Worm (Caenorhabditis elegans): ENCODE results near the gene C08D8.1.

C08D8.1 gene

DNA sequence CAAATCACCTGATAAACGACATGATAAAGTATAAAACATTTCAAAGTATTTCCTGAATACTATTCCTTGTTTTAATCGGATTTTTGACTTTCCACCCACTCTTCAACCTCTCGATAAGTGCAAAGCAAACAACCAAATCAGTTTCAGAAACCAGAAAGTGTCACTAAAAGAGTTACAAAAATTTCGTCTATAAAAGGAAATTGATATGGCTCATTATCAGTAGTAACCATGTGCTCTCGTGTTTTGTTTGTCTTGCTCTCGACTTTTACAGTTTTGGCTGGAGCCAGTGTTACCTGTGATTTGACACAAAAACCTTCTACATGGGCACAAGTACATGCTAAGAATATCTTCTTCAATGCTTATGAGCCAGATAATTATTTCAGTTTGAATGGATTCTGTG, 38.2 kb downstream of the C08D8.1 start, which contains the start of gene F52E1.14:
F52E1.14 (plus strand) TSS at position 207 of the 400 bp plus-strand sequence.
- peak; percentile 29 for TF ChIP-seq elt-2 (tag; optimal IDR thresholded peaks at IDR 0.05)
- no peak for TF ChIP-seq C08G9.2 (tag; optimal IDR thresholded peaks at IDR 0.05)

DNA sequence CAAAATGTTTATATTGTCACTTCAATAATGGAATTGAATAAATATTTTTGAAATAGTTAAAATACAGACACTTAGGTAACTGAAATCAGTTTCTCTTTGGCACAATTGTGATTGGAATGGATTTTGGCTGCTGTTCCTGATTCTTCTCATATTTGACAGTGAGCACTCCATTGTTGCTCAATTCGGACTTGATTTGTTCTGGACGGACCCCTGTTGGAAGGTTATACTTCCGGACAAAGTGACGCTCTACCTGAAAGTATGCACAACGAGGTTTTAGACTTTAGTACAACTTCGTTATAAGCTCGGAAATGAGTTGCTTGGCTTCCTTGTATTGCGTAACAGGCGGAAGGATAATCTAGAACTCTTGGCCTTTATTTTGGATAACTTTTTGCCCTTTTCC, 39.2 kb downstream of the C08D8.1 start:
- TF ChIP-seq pha-2 (tag; optimal IDR thresholded peaks at IDR 0.05), result no peak
- TF ChIP-seq lin-11 (tag; optimal IDR thresholded peaks at IDR 0.05), result no peak
- no peak for TF ChIP-seq che-1 (tag; optimal IDR thresholded peaks at IDR 0.05)
- TF ChIP-seq ceh-9 (tag; optimal IDR thresholded peaks at IDR 0.05), result no peak
- no peak for TF ChIP-seq ceh-22 (tag; optimal IDR thresholded peaks at IDR 0.05)
- TF ChIP-seq elt-4 (tag; optimal IDR thresholded peaks at IDR 0.05), result no peak
- no peak for TF ChIP-seq ztf-16 (tag; optimal IDR thresholded peaks at IDR 0.05)
- TF ChIP-seq sox-4 (tag; optimal IDR thresholded peaks at IDR 0.05), result no peak
- no peak for TF ChIP-seq syd-9 (tag; optimal IDR thresholded peaks at IDR 0.05)
- TF ChIP-seq odd-2 (tag; optimal IDR thresholded peaks at IDR 0.05), result no peak
- TF ChIP-seq pag-3 (tag; optimal IDR thresholded peaks at IDR 0.05; ENCODE audit: borderline replicate concordance), result no peak
- no peak for TF ChIP-seq ceh-48 (tag; optimal IDR thresholded peaks at IDR 0.05)
- no peak for TF ChIP-seq hlh-6 (tag; optimal IDR thresholded peaks at IDR 0.05)
- TF ChIP-seq unc-55 (GFP tag; optimal IDR thresholded peaks at IDR 0.05), result no peak
- no peak for TF ChIP-seq dmd-4 (tag; optimal IDR thresholded peaks at IDR 0.05; ENCODE audit: borderline replicate concordance)
- no peak for TF ChIP-seq ceh-34 (tag; optimal IDR thresholded peaks at IDR 0.05)
- TF ChIP-seq ceh-19 (GFP tag; optimal IDR thresholded peaks at IDR 0.05), result no peak

DNA sequence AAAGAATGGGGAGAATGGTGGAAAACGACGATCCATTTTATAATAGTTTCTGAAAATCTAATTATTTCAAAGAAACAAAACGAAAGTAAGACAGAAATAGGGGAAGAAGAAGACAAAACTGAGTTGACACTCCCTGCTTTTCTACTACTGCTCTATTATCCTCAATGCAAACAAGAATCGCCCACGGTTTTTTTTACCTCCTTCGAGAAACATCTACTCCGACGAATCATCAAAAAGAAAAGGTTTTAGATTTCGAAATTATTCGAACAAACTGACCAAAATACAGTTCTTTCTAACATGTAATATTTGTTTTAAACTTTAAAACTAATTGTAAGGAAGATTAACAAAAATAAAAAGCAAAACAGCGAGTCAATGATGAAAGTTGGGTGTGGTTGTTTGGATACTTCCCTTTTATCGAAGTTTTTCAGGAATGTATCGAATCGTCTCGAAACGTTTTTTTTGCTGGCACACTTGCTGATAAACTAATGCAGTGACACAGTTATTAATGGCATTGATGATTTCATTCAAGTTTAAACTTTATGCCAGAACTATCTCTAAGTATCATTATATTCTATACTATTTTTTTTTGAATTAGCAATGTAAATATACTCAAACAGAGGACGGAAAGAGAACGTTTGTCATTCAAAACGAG, 40.4 kb downstream of the C08D8.1 start, which contains the start of gene hsp-17:
hsp-17 (minus strand) TSS at position 51 of the 652 bp plus-strand sequence.
- TF ChIP-seq ttx-3 (tag; optimal IDR thresholded peaks at IDR 0.05) (no peak), pag-3 (tag; optimal IDR thresholded peaks at IDR 0.05; ENCODE audit: borderline replicate concordance) (no peak)

DNA sequence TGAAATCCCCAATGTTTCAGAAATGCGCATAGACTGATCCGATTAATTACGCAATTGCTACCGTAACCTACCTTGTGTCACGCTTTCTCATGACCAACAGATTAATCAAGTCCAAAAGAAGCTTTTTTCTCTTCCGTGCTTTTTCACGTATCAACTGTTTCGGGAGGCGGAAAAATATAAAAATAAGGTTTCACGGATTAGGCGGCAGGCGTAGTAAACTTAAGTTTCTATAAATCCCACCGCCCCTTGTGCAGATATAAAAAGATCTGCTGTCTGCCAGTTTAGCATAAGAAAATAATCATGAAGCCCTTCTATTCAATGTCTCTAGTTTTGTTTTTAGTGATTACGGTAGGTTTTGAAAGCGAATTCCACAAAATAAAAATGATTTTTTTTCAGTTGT, 41.5 kb downstream of the C08D8.1 start, which contains the start of gene gcy-7:
gcy-7 (plus strand) TSS at position 301 of the 400 bp plus-strand sequence.
- TF ChIP-seq ets-4 (tag; optimal IDR thresholded peaks at IDR 0.05), result no peak

DNA sequence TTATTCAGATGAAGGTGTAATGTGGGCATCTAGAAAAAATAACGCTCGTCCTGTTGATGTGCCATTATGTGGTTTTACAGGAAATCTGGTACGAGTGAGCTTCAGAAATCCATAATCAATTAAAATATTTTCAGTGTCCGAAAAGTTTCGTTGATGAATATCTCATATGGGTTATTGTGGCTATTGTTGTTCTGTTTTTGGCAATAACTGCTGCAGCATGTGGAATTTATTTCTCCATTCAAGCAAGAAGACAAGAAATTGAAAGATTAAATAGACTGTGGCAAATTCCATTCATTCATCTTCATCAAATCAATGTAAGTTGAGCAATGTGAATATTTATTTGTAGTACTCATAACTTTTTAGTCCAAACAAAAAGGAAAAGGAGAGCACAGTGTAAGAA, 43.7 kb downstream of the C08D8.1 start:
- no peak for TF ChIP-seq ttx-3 (tag; optimal IDR thresholded peaks at IDR 0.05)

DNA sequence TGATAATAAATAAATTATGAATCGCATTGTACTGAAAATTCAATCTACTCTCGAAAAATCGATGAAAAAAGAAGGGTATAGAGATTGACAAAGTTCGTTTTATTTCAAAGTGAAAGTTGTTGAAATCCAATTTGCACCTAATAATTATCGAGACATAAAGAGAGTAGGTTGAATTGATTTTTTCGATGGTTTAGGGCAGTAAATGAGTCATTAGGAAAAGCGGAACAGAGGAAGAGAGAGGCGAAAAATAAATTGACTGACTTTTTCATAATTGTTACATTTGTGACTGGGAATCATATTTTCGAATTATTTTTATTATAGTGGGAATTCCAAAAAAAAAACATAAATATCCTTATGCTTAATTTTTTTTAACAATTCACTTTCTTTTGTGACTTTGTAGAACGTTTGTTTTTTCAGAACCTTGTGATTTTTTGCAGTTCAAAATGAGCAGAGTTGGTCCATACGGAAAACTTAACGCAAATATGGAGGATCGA, 48.8 kb downstream of the C08D8.1 start, which contains the start of the genes pho-6 and F52E1.3:
pho-6 (minus strand) TSS at position 101 of the 494 bp plus-strand sequence.
F52E1.3 (plus strand) TSS at position 444 of the 494 bp plus-strand sequence.
- TF ChIP-seq fkh-6 (tag; optimal IDR thresholded peaks at IDR 0.05) (no peak), ceh-18 (tag; optimal IDR thresholded peaks at IDR 0.05) (no peak), elt-4 (tag; optimal IDR thresholded peaks at IDR 0.05) (no peak), ceh-6 (GFP tag; optimal IDR thresholded peaks at IDR 0.05) (no peak), unc-55 (GFP tag; optimal IDR thresholded peaks at IDR 0.05) (no peak), fkh-10 (GFP tag; optimal IDR thresholded peaks at IDR 0.05) (no peak), unc-3 (GFP tag; conservative IDR thresholded peaks at IDR 0.05) (no peak), unc-3 (tag; optimal IDR thresholded peaks at IDR 0.05) (no peak), ceh-2 (tag; optimal IDR thresholded peaks at IDR 0.05) (no peak), hlh-15 (tag; optimal IDR thresholded peaks at IDR 0.05) (no peak), fax-1 (tag; optimal IDR thresholded peaks at IDR 0.05) (no peak), pros-1 (tag; optimal IDR thresholded peaks at IDR 0.05) (no peak), pha-2 (tag; optimal IDR thresholded peaks at IDR 0.05) (no peak)

Data from whole organism, late embryonic.